Worm (Caenorhabditis elegans): ENCODE data around the gene C35C5.8.

DNA sequence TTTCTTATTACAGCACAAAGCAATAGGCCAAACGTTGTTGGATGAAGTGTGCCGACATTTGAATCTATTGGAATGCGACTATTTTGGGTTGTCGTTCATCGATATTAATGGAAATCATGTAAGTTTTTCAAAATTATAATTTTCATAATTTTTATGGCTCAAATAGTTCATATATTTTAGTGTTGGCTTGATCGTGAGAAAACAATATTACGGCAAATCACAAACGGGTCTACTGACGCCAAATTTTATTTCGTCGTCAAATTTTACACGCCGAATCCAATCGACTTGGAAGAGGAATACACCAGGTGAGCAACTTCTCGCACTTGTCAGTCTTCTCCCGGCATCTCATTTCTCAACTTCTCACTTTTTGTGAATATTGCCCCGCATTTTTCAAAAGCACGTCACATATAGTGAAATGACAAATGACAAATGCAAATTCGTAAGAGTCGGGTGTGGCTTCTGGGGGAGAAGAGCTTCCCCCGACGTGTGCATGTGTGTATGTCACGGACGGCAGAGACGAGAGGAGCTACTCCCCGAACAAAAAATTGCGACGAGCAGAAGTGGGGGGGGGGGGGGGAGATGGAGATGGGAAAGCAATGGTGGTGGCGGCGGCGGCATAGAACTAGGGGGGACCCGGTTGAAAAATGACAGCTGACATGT is 43.2 kb downstream of the C35C5.8 start:
- TF ChIP-seq fkh-6 (tag; optimal IDR thresholded peaks at IDR 0.05) (no peak), unc-86 (tag; optimal IDR thresholded peaks at IDR 0.05) (no peak), syd-9 (tag; optimal IDR thresholded peaks at IDR 0.05) (no peak)

Data from whole organism, late embryonic.